Fruit fly (Drosophila melanogaster) whole organism, prepupa: ENCODE data around the gene toy.

ENCODE experiments used
- Blimp-1 ChIP-seq: fragments of 200-800 bp; sonication (Bioruptor generic); optimal IDR thresholded peaks from 3 replicates; lab custom pipeline; 2017; ENCODE audit warnings: missing biosample characterization, missing genetic modification characterization, mild to moderate bottlenecking, moderate library complexity, missing genetic modification reagents
- CG10631 ChIP-seq: fragments of 200-800 bp; sonication (Bioruptor generic); optimal IDR thresholded peaks from 2 replicates; lab custom pipeline; 2016; ENCODE audit warnings: missing biosample characterization, missing genetic modification characterization
- CG10669 ChIP-seq: fragments of 200-800 bp; sonication (Bioruptor generic); optimal IDR thresholded peaks from 3 replicates; lab custom pipeline; 2018; ENCODE audit warnings: missing biosample characterization, mild to moderate bottlenecking, missing genetic modification characterization, moderate library complexity
- CG11294 ChIP-seq: fragments of 200-800 bp; sonication (Bioruptor generic); IDR thresholded peaks from 2 replicates; pipeline ENCODE4 v1.3.6; 2022; ENCODE audit warnings: missing biosample characterization, missing genetic modification characterization
- CG11762 ChIP-seq: fragments of 200-800 bp; sonication (Bioruptor generic); optimal IDR thresholded peaks from 3 replicates; lab custom pipeline; 2016; ENCODE audit warnings: missing biosample characterization, missing genetic modification characterization; ENCODE audit not compliant: insufficient read depth
- CG11902 ChIP-seq: fragments of 200-800 bp; sonication (Bioruptor generic); optimal IDR thresholded peaks from 3 replicates; lab custom pipeline; 2016; ENCODE audit warnings: missing biosample characterization, missing genetic modification characterization
- CG15336 ChIP-seq: fragments of 200-800 bp; sonication (Bioruptor generic); IDR thresholded peaks from 2 replicates; pipeline ENCODE4 v1.3.6; 2022; ENCODE audit warnings: missing biosample characterization, missing genetic modification characterization
- CG1621 ChIP-seq: fragments of 200-800 bp; sonication (Bioruptor generic); optimal IDR thresholded peaks from 3 replicates; lab custom pipeline; 2018; ENCODE audit warnings: missing biosample characterization, mild to moderate bottlenecking, missing genetic modification characterization
- CG16779 ChIP-seq: fragments of 200-800 bp; sonication (Bioruptor generic); optimal IDR thresholded peaks from 3 replicates; lab custom pipeline; 2017; ENCODE audit warnings: missing biosample characterization, mild to moderate bottlenecking, missing genetic modification characterization
- CG3032 ChIP-seq: fragments of 200-800 bp; optimal IDR thresholded peaks from 2 replicates; lab custom pipeline; 2019; ENCODE audit warnings: missing biosample characterization, mild to moderate bottlenecking, missing genetic modification characterization, moderate library complexity
- CG31627 ChIP-seq: fragments of 200-800 bp; sonication (Bioruptor generic); optimal IDR thresholded peaks from 3 replicates; lab custom pipeline; 2016; ENCODE audit warnings: missing biosample characterization, missing genetic modification characterization
- CG32006 ChIP-seq: fragments of 200-800 bp; sonication (Bioruptor generic); optimal IDR thresholded peaks from 3 replicates; lab custom pipeline; 2017; ENCODE audit warnings: missing biosample characterization, mild to moderate bottlenecking, missing genetic modification characterization
- CG34406 ChIP-seq: fragments of 200-800 bp; sonication (Bioruptor generic); optimal IDR thresholded peaks from 3 replicates; lab custom pipeline; 2016; ENCODE audit warnings: missing biosample characterization, missing genetic modification characterization
- CG3919 ChIP-seq: fragments of 200-800 bp; sonication (Bioruptor generic); optimal IDR thresholded peaks from 3 replicates; lab custom pipeline; 2016; ENCODE audit warnings: missing biosample characterization, missing genetic modification characterization
- CG6163 ChIP-seq: fragments of 200-800 bp; sonication (Bioruptor generic); IDR thresholded peaks from 3 replicates; pipeline ENCODE4 v1.3.6; 2022; ENCODE audit warnings: missing biosample characterization, missing genetic modification characterization
- CG6792 ChIP-seq: fragments of 200-800 bp; sonication (Bioruptor generic); optimal IDR thresholded peaks from 3 replicates; lab custom pipeline; 2016; ENCODE audit warnings: missing biosample characterization, missing genetic modification characterization
- CG6808 ChIP-seq: fragments of 200-800 bp; sonication (Bioruptor generic); optimal IDR thresholded peaks from 3 replicates; lab custom pipeline; 2017; ENCODE audit warnings: missing biosample characterization, missing genetic modification characterization, mild to moderate bottlenecking, moderate library complexity, missing genetic modification reagents
- CG8119 ChIP-seq: fragments of 200-800 bp; sonication (Bioruptor generic); IDR thresholded peaks from 3 replicates; pipeline ENCODE4 v1.3.6; 2022; ENCODE audit warnings: missing biosample characterization, missing genetic modification characterization
- CG8319 ChIP-seq: fragments of 200-800 bp; sonication (Bioruptor generic); optimal IDR thresholded peaks from 3 replicates; lab custom pipeline; 2016; ENCODE audit warnings: missing biosample characterization, missing genetic modification characterization
- CG8632 ChIP-seq: fragments of 200-800 bp; sonication (Bioruptor generic); optimal IDR thresholded peaks from 3 replicates; lab custom pipeline; 2016; ENCODE audit warnings: missing biosample characterization, missing genetic modification characterization
- CG9139 ChIP-seq: fragments of 200-800 bp; sonication (Bioruptor generic); optimal IDR thresholded peaks from 3 replicates; lab custom pipeline; 2017; ENCODE audit warnings: missing biosample characterization, mild to moderate bottlenecking, missing genetic modification characterization
- Ets21C ChIP-seq: fragments of 200-800 bp; sonication (Bioruptor generic); optimal IDR thresholded peaks from 3 replicates; lab custom pipeline; 2016; ENCODE audit warnings: missing biosample characterization, missing genetic modification characterization
- Ets96B ChIP-seq: fragments of 200-800 bp; optimal IDR thresholded peaks from 2 replicates; lab custom pipeline; 2019; ENCODE audit warnings: missing biosample characterization, mild to moderate bottlenecking, missing genetic modification characterization, moderate library complexity
- Gug ChIP-seq: fragments of 200-800 bp; sonication (Bioruptor generic); IDR thresholded peaks from 2 replicates; pipeline ENCODE4 v1.3.6; 2022; ENCODE audit warnings: missing biosample characterization, missing genetic modification characterization
- Hr38 ChIP-seq: sonication (Bioruptor generic); optimal IDR thresholded peaks from 2 replicates; lab custom pipeline; 2016; ENCODE audit warnings: missing biosample characterization, missing genetic modification characterization
- Hr4 ChIP-seq: fragments of 200-800 bp; sonication (Bioruptor generic); optimal IDR thresholded peaks from 3 replicates; lab custom pipeline; 2016; ENCODE audit warnings: missing biosample characterization, missing genetic modification characterization
- Lpt ChIP-seq: fragments of 200-800 bp; sonication (Bioruptor generic); optimal IDR thresholded peaks from 3 replicates; lab custom pipeline; 2016; ENCODE audit warnings: missing biosample characterization, missing genetic modification characterization
- Smox ChIP-seq: fragments of 200-800 bp; sonication (Bioruptor generic); optimal IDR thresholded peaks from 3 replicates; lab custom pipeline; 2016; ENCODE audit warnings: missing biosample characterization, missing genetic modification characterization
- Sox102F ChIP-seq: fragments of 200-800 bp; sonication (Bioruptor generic); optimal IDR thresholded peaks from 2 replicates; lab custom pipeline; 2016; ENCODE audit warnings: missing biosample characterization, mild to moderate bottlenecking, missing genetic modification characterization
- Sox15 ChIP-seq: fragments of 200-800 bp; sonication (Bioruptor generic); optimal IDR thresholded peaks from 3 replicates; lab custom pipeline; 2016; ENCODE audit warnings: missing biosample characterization, missing genetic modification characterization
- achi ChIP-seq: fragments of 200-800 bp; sonication (Bioruptor generic); optimal IDR thresholded peaks from 3 replicates; lab custom pipeline; 2016; ENCODE audit warnings: missing biosample characterization, missing genetic modification characterization
- acj6 ChIP-seq: fragments of 200-800 bp; sonication (Bioruptor generic); optimal IDR thresholded peaks from 3 replicates; lab custom pipeline; 2016; ENCODE audit warnings: missing biosample characterization, missing genetic modification characterization
- cyc ChIP-seq: fragments of 200-800 bp; sonication (Bioruptor generic); optimal IDR thresholded peaks from 3 replicates; lab custom pipeline; 2016; ENCODE audit warnings: missing biosample characterization, missing genetic modification characterization
- dac ChIP-seq: fragments of 200-800 bp; sonication (Bioruptor generic); optimal IDR thresholded peaks from 2 replicates; lab custom pipeline; 2017; ENCODE audit warnings: missing biosample characterization, mild to moderate bottlenecking, missing genetic modification characterization
- dsx ChIP-seq: fragments of 200-800 bp; optimal IDR thresholded peaks from 3 replicates; lab custom pipeline; 2019; ENCODE audit warnings: missing biosample characterization, mild to moderate bottlenecking, missing genetic modification characterization, moderate library complexity; ENCODE audit not compliant: poor library complexity, severe bottlenecking
- eg ChIP-seq: fragments of 200-800 bp; sonication (Bioruptor generic); IDR thresholded peaks from 3 replicates; pipeline ENCODE4 v1.3.6; 2022; ENCODE audit warnings: missing biosample characterization, missing genetic modification characterization
- esn ChIP-seq: fragments of 200-800 bp; sonication (Bioruptor generic); optimal IDR thresholded peaks from 2 replicates; lab custom pipeline; 2016; ENCODE audit warnings: missing biosample characterization, mild to moderate bottlenecking, missing genetic modification characterization, moderate library complexity
- fd59A ChIP-seq: fragments of 200-800 bp; sonication (Bioruptor generic); optimal IDR thresholded peaks from 2 replicates; lab custom pipeline; 2017; ENCODE audit warnings: missing biosample characterization, mild to moderate bottlenecking, missing genetic modification characterization, missing genetic modification reagents
- fd85E ChIP-seq: fragments of 200-800 bp; sonication (Bioruptor generic); optimal IDR thresholded peaks from 3 replicates; lab custom pipeline; 2016; ENCODE audit warnings: missing biosample characterization, missing genetic modification characterization
- fkh ChIP-seq: fragments of 200-800 bp; sonication (Bioruptor generic); optimal IDR thresholded peaks from 3 replicates; lab custom pipeline; 2017; ENCODE audit warnings: missing biosample characterization, mild to moderate bottlenecking, missing genetic modification characterization, moderate library complexity
- lz ChIP-seq: fragments of 200-800 bp; sonication (Bioruptor generic); optimal IDR thresholded peaks from 3 replicates; lab custom pipeline; 2016; ENCODE audit warnings: missing biosample characterization, missing genetic modification characterization
- net ChIP-seq: fragments of 200-800 bp; sonication (Bioruptor generic); optimal IDR thresholded peaks from 3 replicates; lab custom pipeline; 2016; ENCODE audit warnings: missing biosample characterization, missing genetic modification characterization
- pdm3 ChIP-seq: fragments of 200-800 bp; sonication (Bioruptor generic); optimal IDR thresholded peaks from 3 replicates; lab custom pipeline; 2016; ENCODE audit warnings: missing biosample characterization, missing genetic modification characterization
- ss ChIP-seq, 2 experiments: fragments of 200-800 bp; sonication (Bioruptor generic); optimal IDR thresholded peaks; 2 replicates in 1 of 2; 3 replicates in 1 of 2; lab custom pipeline; 2017 to 2018; ENCODE audit warnings: mild to moderate bottlenecking in 2 of 2, missing biosample characterization in 2 of 2, missing genetic modification characterization in 2 of 2, moderate library complexity in 1 of 2
- svp ChIP-seq: fragments of 200-800 bp; sonication (Bioruptor generic); peaks from one replicate; lab custom pipeline; 2016; ENCODE audit warnings: missing biosample characterization, missing genetic modification characterization
- topi ChIP-seq: fragments of 200-800 bp; sonication (Bioruptor generic); optimal IDR thresholded peaks from 3 replicates; lab custom pipeline; 2016; ENCODE audit warnings: missing biosample characterization, missing genetic modification characterization

Gene toy

dm6 chr4:1026806-1027431 lies 37.4 kb downstream of the toy start, which contains the start of gene PlexA (continued):
- peak; percentile 82 for TF ChIP-seq dsx
- peak; percentile 61 for TF ChIP-seq Hr4 (GFP tag; lab: Kevin White, UChicago)
- TF ChIP-seq CG10631 (GFP tag; lab: Kevin White, UChicago) = peak; percentile 76
- no peak for TF ChIP-seq Hr38 (GFP tag; lab: Kevin White, UChicago)
- TF ChIP-seq CG15336 (GFP tag; lab: Robert Waterston, UW) = peak; percentile 66
- TF ChIP-seq CG11902 (GFP tag; lab: Kevin White, UChicago) = peak; percentile 88
- peak; percentile 61 for TF ChIP-seq Smox (GFP tag; lab: Kevin White, UChicago)
- peak; percentile 61 for TF ChIP-seq Blimp-1 (GFP tag; lab: Kevin White, UChicago)
- TF ChIP-seq achi (GFP tag; lab: Kevin White, UChicago) = peak; percentile 72
- TF ChIP-seq svp (GFP tag; lab: Kevin White, UChicago) = no peak
- TF ChIP-seq CG10669 = peak; percentile 79
- peak; percentile 6 for TF ChIP-seq Sox102F (GFP tag; lab: Kevin White, UChicago)
- TF ChIP-seq Ets96B (tag; lab: Kevin White, UChicago) = peak; percentile 73
- peak; percentile 66 for TF ChIP-seq CG6792 (GFP tag; lab: Kevin White, UChicago)
- TF ChIP-seq CG1621 = no peak
- TF ChIP-seq net = peak; percentile 69
- TF ChIP-seq Lpt = peak; percentile 54
- TF ChIP-seq acj6 (GFP tag; lab: Kevin White, UChicago) = peak; percentile 75
- peak; percentile 81 for TF ChIP-seq CG31627 (GFP tag; lab: Kevin White, UChicago)
- TF ChIP-seq Gug (GFP tag; lab: Robert Waterston, UW) = peak; percentile 89
- peak; percentile 6 for TF ChIP-seq dac
- TF ChIP-seq lz = peak; percentile 73
- TF ChIP-seq Ets21C (GFP tag; lab: Kevin White, UChicago) = peak; percentile 66
- TF ChIP-seq CG34406 (GFP tag; lab: Kevin White, UChicago) = peak; percentile 58
- peak in 1 of 2 experiments; percentile 70 for TF ChIP-seq ss (GFP tag; optimal IDR thresholded peaks at IDR 0.05; lab: Kevin White, UChicago)
- TF ChIP-seq CG8319 (GFP tag; lab: Kevin White, UChicago) = peak; percentile 50

- TF ChIP-seq CG11902 (GFP tag; lab: Kevin White, UChicago) = no peak
- TF ChIP-seq dac = no peak
- TF ChIP-seq CG3032 (tag; lab: Kevin White, UChicago) = no peak
- no peak for TF ChIP-seq CG9139 (GFP tag; lab: Kevin White, UChicago)
- TF ChIP-seq pdm3 = peak; percentile 20
- no peak for TF ChIP-seq CG10631 (GFP tag; lab: Kevin White, UChicago)
- peak; percentile 13 for TF ChIP-seq Hr4 (GFP tag; lab: Kevin White, UChicago)
- no peak for TF ChIP-seq Lpt
- no peak for TF ChIP-seq CG10669
- TF ChIP-seq svp (GFP tag; lab: Kevin White, UChicago) = peak; percentile 48
- TF ChIP-seq fd59A (GFP tag; lab: Kevin White, UChicago) = no peak
- TF ChIP-seq acj6 (GFP tag; lab: Kevin White, UChicago) = no peak
- no peak for TF ChIP-seq lz
- TF ChIP-seq fkh = no peak
- TF ChIP-seq CG31627 (GFP tag; lab: Kevin White, UChicago) = peak; percentile 14
- no peak for TF ChIP-seq CG6792 (GFP tag; lab: Kevin White, UChicago)
- TF ChIP-seq cyc (GFP tag; lab: Kevin White, UChicago) = no peak
- no peak for TF ChIP-seq CG32006 (GFP tag; lab: Kevin White, UChicago)
- TF ChIP-seq CG6163 (GFP tag; lab: Robert Waterston, UW) = no peak
- no peak for TF ChIP-seq net
- peak; percentile 13 for TF ChIP-seq achi (GFP tag; lab: Kevin White, UChicago)
- no peak for TF ChIP-seq CG11762 (GFP tag; lab: Kevin White, UChicago)
- no peak for TF ChIP-seq fd85E (GFP tag; lab: Kevin White, UChicago)
- peak; percentile 37 for TF ChIP-seq Smox (GFP tag; lab: Kevin White, UChicago)
- TF ChIP-seq CG8632 (GFP tag; lab: Kevin White, UChicago) = no peak
- TF ChIP-seq CG11294 = no peak
- peak; percentile 12 for TF ChIP-seq topi
- no peak for TF ChIP-seq CG8119 (GFP tag; lab: Robert Waterston, UW)
- TF ChIP-seq esn (GFP tag; lab: Kevin White, UChicago) = peak; percentile 46
- TF ChIP-seq Blimp-1 (GFP tag; lab: Kevin White, UChicago) = no peak
- TF ChIP-seq eg (GFP tag; lab: Robert Waterston, UW) = no peak
- TF ChIP-seq CG3919 (GFP tag; lab: Kevin White, UChicago) = peak; percentile 22
- no peak for TF ChIP-seq CG15336 (GFP tag; lab: Robert Waterston, UW)
- no peak for TF ChIP-seq CG6808 (GFP tag; lab: Kevin White, UChicago)
- TF ChIP-seq Sox15 (GFP tag; lab: Kevin White, UChicago) = no peak
- TF ChIP-seq CG16779 (tag; lab: Kevin White, UChicago) = no peak
Measured at dm6 chr4:1029198-1029795, 39.8 kb downstream of the toy start, which contains the start of gene Mpv17. TSS of gene Mpv17 (minus strand) at chr4:1029361.
